Fruit fly (Drosophila melanogaster): Measurements from ENCODE around the gene Hsc70-4.

Gene Hsc70-4

DNA sequence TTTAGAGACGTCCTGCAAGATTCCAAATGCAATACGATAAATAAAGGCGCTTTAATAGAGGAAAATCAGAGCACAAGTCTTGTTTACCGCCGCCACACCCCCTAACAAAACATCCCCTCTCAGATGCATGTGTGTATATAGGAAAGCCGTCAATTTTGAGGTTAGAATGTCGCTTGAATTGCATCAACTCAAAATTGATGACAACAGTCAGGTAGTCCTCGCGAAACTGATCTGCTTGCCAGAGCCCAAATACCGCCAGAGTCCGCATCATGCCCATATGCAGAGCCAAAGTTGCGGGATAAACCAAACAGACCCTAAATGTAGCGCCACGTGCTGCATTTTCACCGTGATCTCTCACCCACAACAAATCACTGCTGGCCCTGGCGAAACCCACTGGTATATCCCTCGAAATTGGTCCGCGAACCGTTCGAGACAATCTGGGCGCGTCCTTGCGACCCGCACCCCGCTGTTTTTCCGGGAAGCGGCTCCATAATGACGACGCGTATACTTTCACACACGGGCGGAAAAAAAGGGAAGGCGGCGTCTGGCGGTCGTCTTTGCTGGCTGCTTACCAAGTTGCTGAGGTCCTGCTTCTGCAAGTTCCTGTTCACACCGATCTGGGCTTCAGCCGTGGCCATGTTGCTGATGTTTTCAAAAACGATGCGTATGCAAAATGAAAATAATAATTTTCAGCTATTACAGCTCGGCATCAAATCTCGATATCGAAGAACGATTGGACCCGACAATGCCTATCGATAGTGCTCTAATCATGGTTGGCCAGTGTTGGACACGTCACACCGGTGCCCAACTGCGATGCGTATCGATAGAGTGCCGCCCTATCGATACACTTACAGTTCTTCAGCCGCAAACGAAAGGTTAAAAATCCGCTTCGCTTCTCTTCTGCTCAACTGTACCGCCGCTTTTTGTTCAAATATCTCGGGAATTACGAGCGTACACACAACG lies 20.5 kb downstream of the Hsc70-4 start, which contains the start of the genes eIF2gamma and Set (continued):
- TF ChIP-seq Mrtf (GFP tag; IDR thresholded peaks at IDR 0.05): 0 out of 3 replicates have a peak, but pooled peaks have one; percentile 33
- no peak for TF ChIP-seq yki (optimal IDR thresholded peaks at IDR 0.05)
- TF ChIP-seq Tbp (GFP tag; optimal IDR thresholded peaks at IDR 0.05): peak; percentile 17
- no peak for TF ChIP-seq CG10565 (GFP tag; optimal IDR thresholded peaks at IDR 0.05)
- no peak for TF ChIP-seq CG3407 (GFP tag; optimal IDR thresholded peaks at IDR 0.05)
- no peak for TF ChIP-seq CG5245 (GFP tag; optimal IDR thresholded peaks at IDR 0.05)
- no peak for TF ChIP-seq NC2α (GFP tag; optimal IDR thresholded peaks at IDR 0.05)
- TF ChIP-seq p53 (GFP tag; optimal IDR thresholded peaks at IDR 0.05): peak; percentile 5
- no peak for TF ChIP-seq tx (GFP tag; optimal IDR thresholded peaks at IDR 0.05)
- 0 out of 2 replicates have a peak, but pooled peaks have one; percentile 7 for TF ChIP-seq Awh (GFP tag; IDR thresholded peaks at IDR 0.05)
- TF ChIP-seq knrl (GFP tag; IDR thresholded peaks at IDR 0.05; ENCODE audit: partially characterized antibody): peak; percentile 94
- peak; percentile 30 for TF ChIP-seq CG12155 (GFP tag; optimal IDR thresholded peaks at IDR 0.05)
- peak; percentile 96 for TF ChIP-seq inv (GFP tag; IDR thresholded peaks at IDR 0.05; ENCODE audit: partially characterized antibody)
- no peak for TF ChIP-seq cwo (GFP tag; optimal IDR thresholded peaks at IDR 0.05)
- peak; percentile 19 for TF ChIP-seq Hsf (GFP tag; optimal IDR thresholded peaks at IDR 0.05)
- TF ChIP-seq zfh2 (GFP tag; optimal IDR thresholded peaks at IDR 0.05): peak; percentile 59
- no peak for TF ChIP-seq az2 (GFP tag; optimal IDR thresholded peaks at IDR 0.05)
- TF ChIP-seq gcm (GFP tag; optimal IDR thresholded peaks at IDR 0.05): no peak
- no peak for TF ChIP-seq Hmx (GFP tag; optimal IDR thresholded peaks at IDR 0.05)
- TF ChIP-seq CG13624 (GFP tag; optimal IDR thresholded peaks at IDR 0.05): peak; percentile 37
- TF ChIP-seq ara (GFP tag; IDR thresholded peaks at IDR 0.05): peak; percentile 53; the same call in 1 of the 2 replicates
- peak; percentile 62 for TF ChIP-seq phol (tag; optimal IDR thresholded peaks at IDR 0.05)
- peak; percentile 99 for TF ChIP-seq ato (GFP tag; IDR thresholded peaks at IDR 0.05; ENCODE audit: partially characterized antibody)
- TF ChIP-seq CG3163 (GFP tag; optimal IDR thresholded peaks at IDR 0.05): peak; percentile 9
- TF ChIP-seq vfl (GFP tag; optimal IDR thresholded peaks at IDR 0.05): peak; percentile 35
- TF ChIP-seq Myb (GFP tag; optimal IDR thresholded peaks at IDR 0.05): peak; percentile 59
- TF ChIP-seq lola (GFP tag; optimal IDR thresholded peaks at IDR 0.05): no peak
- TF ChIP-seq Ets65A (GFP tag): peak; percentile 98
- TF ChIP-seq HLH54F (GFP tag; optimal IDR thresholded peaks at IDR 0.05): peak; percentile 29
- TF ChIP-seq dati (GFP tag; IDR thresholded peaks at IDR 0.05): no peak
- TF ChIP-seq MTF-1 (GFP tag; optimal IDR thresholded peaks at IDR 0.05; ENCODE audit: borderline replicate concordance): no peak
- TF ChIP-seq Side (GFP tag; optimal IDR thresholded peaks at IDR 0.05): peak; percentile 31
- TF ChIP-seq ems (GFP tag; optimal IDR thresholded peaks at IDR 0.05): peak; percentile 17
- no peak for TF ChIP-seq HHEX (GFP tag; optimal IDR thresholded peaks at IDR 0.05)
- peak; percentile 38; the same call in 1 of the 2 replicates for TF ChIP-seq CG8765 (GFP tag; IDR thresholded peaks at IDR 0.05)
- TF ChIP-seq CG2889 (GFP tag; IDR thresholded peaks at IDR 0.05): no peak
- TF ChIP-seq insv (GFP tag; optimal IDR thresholded peaks at IDR 0.05): peak in 1 of 2 experiments; percentile 4
- no peak for TF ChIP-seq fd96Cb (tag; optimal IDR thresholded peaks at IDR 0.05)
- peak; percentile 79 for TF ChIP-seq HmgD (GFP tag; optimal IDR thresholded peaks at IDR 0.05)
- no peak for TF ChIP-seq Rx (GFP tag; IDR thresholded peaks at IDR 0.05)
- peak; percentile 64 for TF ChIP-seq Dbx (GFP tag; IDR thresholded peaks at IDR 0.05)
- peak; percentile 59 for TF ChIP-seq Dip3 (GFP tag; optimal IDR thresholded peaks at IDR 0.05)
- no peak for TF ChIP-seq CG9876 (GFP tag; optimal IDR thresholded peaks at IDR 0.05)
- no peak for TF ChIP-seq CG10209 (GFP tag; optimal IDR thresholded peaks at IDR 0.05)
- TF ChIP-seq sr (GFP tag; IDR thresholded peaks at IDR 0.05): no peak
- TF ChIP-seq CG10959 (GFP tag; IDR thresholded peaks at IDR 0.05): peak; percentile 24; the same call in 1 of the 2 replicates
- TF ChIP-seq CG13424 (tag; optimal IDR thresholded peaks at IDR 0.05): no peak
- TF ChIP-seq stwl (tag; optimal IDR thresholded peaks at IDR 0.05): peak; percentile 78
- TF ChIP-seq CG10462 (GFP tag; optimal IDR thresholded peaks at IDR 0.05): no peak
